Worm (Caenorhabditis elegans): Measurements from ENCODE around the gene K02D10.3.

K02D10.3 gene

ce11 chrIII:8726019-8726894, 45.5 kb downstream of the K02D10.3 start:
- TF ChIP-seq ttx-3 (tag; optimal IDR thresholded peaks at IDR 0.05) = no peak
- no peak for TF ChIP-seq ceh-22 (tag; optimal IDR thresholded peaks at IDR 0.05)
- TF ChIP-seq pros-1 (tag; optimal IDR thresholded peaks at IDR 0.05) = no peak
- TF ChIP-seq pqm-1 (tag; optimal IDR thresholded peaks at IDR 0.05) = no peak

- TF ChIP-seq tbx-2 (tag; optimal IDR thresholded peaks at IDR 0.05) = no peak
These were observed 46.5 kb downstream of the K02D10.3 start for ce11 chrIII:8725224-8725623.
